Fruit fly (Drosophila melanogaster) whole organism, embryonic: Measurements from ENCODE around the gene CG4611.

Source experiments
- Adf1 ChIP-seq: fragments of 200-800 bp; sonication (Bioruptor generic); IDR thresholded peaks from 2 replicates; pipeline ENCODE4 v1.3.6; 2022; ENCODE audit warnings: missing biosample characterization, missing genetic modification characterization
- BtbVII ChIP-seq: fragments of 200-800 bp; sonication (Bioruptor generic); optimal IDR thresholded peaks from 3 replicates; lab custom pipeline; 2017; ENCODE audit warnings: missing biosample characterization, mild to moderate bottlenecking, missing genetic modification characterization
- CG10147 ChIP-seq: fragments of 200-800 bp; sonication (Bioruptor generic); optimal IDR thresholded peaks from 2 replicates; lab custom pipeline; 2019; ENCODE audit warnings: missing biosample characterization, mild to moderate bottlenecking, missing genetic modification characterization, moderate library complexity
- CG10979 ChIP-seq: fragments of 200-800 bp; sonication (Bioruptor generic); optimal IDR thresholded peaks from 2 replicates; lab custom pipeline; 2018; ENCODE audit warnings: missing biosample characterization, mild to moderate bottlenecking, missing genetic modification characterization, moderate library complexity
- CG11695 ChIP-seq: fragments of 200-800 bp; sonication (Bioruptor generic); IDR thresholded peaks from 3 replicates; pipeline ENCODE4 v1.3.6; 2022; ENCODE audit warnings: missing biosample characterization, missing genetic modification characterization
- CG12104 ChIP-seq: fragments of 200-800 bp; sonication (Bioruptor generic); optimal IDR thresholded peaks from 3 replicates; lab custom pipeline; 2016; ENCODE audit warnings: missing biosample characterization, missing genetic modification characterization
- CG12155 ChIP-seq: fragments of 200-800 bp; sonication (Bioruptor generic); optimal IDR thresholded peaks from 3 replicates; lab custom pipeline; 2016; ENCODE audit warnings: missing biosample characterization, missing genetic modification characterization
- CG12299 ChIP-seq: fragments of 200-800 bp; sonication (Bioruptor generic); optimal IDR thresholded peaks from 2 replicates; lab custom pipeline; 2018; ENCODE audit warnings: missing biosample characterization, mild to moderate bottlenecking, missing genetic modification characterization
- CG12391 ChIP-seq: fragments of 200-800 bp; sonication (Bioruptor generic); optimal IDR thresholded peaks from 3 replicates; lab custom pipeline; 2018; ENCODE audit warnings: missing biosample characterization, mild to moderate bottlenecking, missing genetic modification characterization, moderate library complexity
- CG12942 ChIP-seq: fragments of 200-800 bp; sonication (Bioruptor generic); optimal IDR thresholded peaks from 3 replicates; lab custom pipeline; 2016; ENCODE audit warnings: missing biosample characterization, missing genetic modification characterization
- CG13775 ChIP-seq: fragments of 200-800 bp; sonication (Bioruptor generic); optimal IDR thresholded peaks from 3 replicates; lab custom pipeline; 2017; ENCODE audit warnings: missing biosample characterization, mild to moderate bottlenecking, missing genetic modification characterization
- CG14050 ChIP-seq: fragments of 200-800 bp; sonication (Bioruptor generic); IDR thresholded peaks from 3 replicates; pipeline ENCODE4 v1.3.6; 2022; ENCODE audit warnings: missing biosample characterization, missing genetic modification characterization
- CG2199 ChIP-seq: fragments of 200-800 bp; sonication (Bioruptor generic); IDR thresholded peaks from 3 replicates; pipeline ENCODE4 v1.3.6; 2022; ENCODE audit warnings: missing biosample characterization, missing genetic modification characterization
- CG30431 ChIP-seq: fragments of 200-800 bp; sonication (Bioruptor generic); optimal IDR thresholded peaks from 2 replicates; lab custom pipeline; 2017; ENCODE audit warnings: missing biosample characterization, missing genetic modification characterization
- CG32532 ChIP-seq: fragments of 200-800 bp; sonication (Bioruptor generic); IDR thresholded peaks from 2 replicates; pipeline ENCODE4 v1.3.6; 2022; ENCODE audit warnings: missing biosample characterization, missing genetic modification characterization
- CG33213 ChIP-seq: fragments of 200-800 bp; sonication (Bioruptor generic); optimal IDR thresholded peaks from 3 replicates; lab custom pipeline; 2016; ENCODE audit warnings: missing biosample characterization, missing genetic modification characterization
- CG4328 ChIP-seq: fragments of 200-800 bp; sonication (Bioruptor generic); optimal IDR thresholded peaks from 3 replicates; lab custom pipeline; 2017; ENCODE audit warnings: missing biosample characterization, missing genetic modification reagents, missing genetic modification characterization
- CG4404 ChIP-seq: fragments of 200-800 bp; sonication (Bioruptor generic); IDR thresholded peaks from 2 replicates; pipeline ENCODE4 v1.3.6; 2022; ENCODE audit warnings: missing biosample characterization, missing genetic modification characterization
- CG4854 ChIP-seq: fragments of 200-800 bp; sonication (Bioruptor generic); optimal IDR thresholded peaks from 2 replicates; lab custom pipeline; 2016; ENCODE audit warnings: missing biosample characterization, missing genetic modification characterization, inconsistent platforms
- CG6254 ChIP-seq: fragments of 200-800 bp; sonication (Bioruptor generic); optimal IDR thresholded peaks from 3 replicates; lab custom pipeline; 2017; ENCODE audit warnings: mild to moderate bottlenecking, missing biosample characterization, missing genetic modification reagents, missing genetic modification characterization
- CG6765 ChIP-seq: fragments of 200-800 bp; sonication (Bioruptor generic); optimal IDR thresholded peaks from 3 replicates; lab custom pipeline; 2017; ENCODE audit warnings: missing biosample characterization, mild to moderate bottlenecking, missing genetic modification characterization
- Dad ChIP-seq: fragments of 200-800 bp; sonication (Bioruptor generic); optimal IDR thresholded peaks from 3 replicates; lab custom pipeline; 2016; ENCODE audit warnings: missing biosample characterization, missing genetic modification characterization
- H2.0 ChIP-seq: fragments of 200-800 bp; sonication (Bioruptor generic); IDR thresholded peaks from 2 replicates; pipeline ENCODE4 v1.3.6; 2022; ENCODE audit warnings: missing biosample characterization, missing genetic modification characterization
- Med ChIP-seq: fragments of 200-800 bp; sonication (Bioruptor generic); peaks from one replicate; lab custom pipeline; 2016; ENCODE audit warnings: missing biosample characterization, missing genetic modification characterization, mild to moderate bottlenecking, inconsistent platforms, moderate library complexity
- Neu2 ChIP-seq: fragments of 200-800 bp; sonication (Bioruptor generic); optimal IDR thresholded peaks from 3 replicates; lab custom pipeline; 2016; ENCODE audit warnings: missing biosample characterization, missing genetic modification characterization, borderline replicate concordance
- NfI ChIP-seq: fragments of 200-800 bp; sonication (Bioruptor generic); optimal IDR thresholded peaks from 3 replicates; lab custom pipeline; 2018; ENCODE audit warnings: missing biosample characterization, mild to moderate bottlenecking, missing genetic modification characterization, moderate library complexity
- Oli ChIP-seq: fragments of 200-800 bp; sonication (Bioruptor generic); optimal IDR thresholded peaks from 2 replicates; lab custom pipeline; 2018; ENCODE audit warnings: missing biosample characterization, mild to moderate bottlenecking, missing genetic modification characterization, moderate library complexity
- Pdp1 ChIP-seq, 2 experiments: fragments of 200-800 bp; sonication (Bioruptor generic); optimal IDR thresholded peaks; 3 replicates each; lab custom pipeline; 2016; ENCODE audit warnings: missing biosample characterization in 2 of 2, missing genetic modification characterization in 2 of 2, mild to moderate bottlenecking in 1 of 2, moderate library complexity in 1 of 2
- Tbp ChIP-seq: fragments of >200 bp; optimal IDR thresholded peaks from 2 replicates; lab custom pipeline; 2018; ENCODE audit warnings: missing biosample characterization, missing genetic modification characterization
- Trl ChIP-seq, 3 experiments: fragments of >200 bp in 2 of 3; fragments of 200-800 bp in 1 of 3; sonication (Bioruptor generic) in 1 of 3; optimal IDR thresholded peaks; 2 replicates in 1 of 3; 3 replicates in 2 of 3; lab custom pipeline; 2016 to 2017; ENCODE audit warnings: missing biosample characterization in 1 of 3, missing genetic modification characterization in 1 of 3
- bbx ChIP-seq: fragments of 200-800 bp; sonication (Bioruptor generic); IDR thresholded peaks from 2 replicates; pipeline ENCODE4 v1.3.6; 2022; ENCODE audit warnings: missing biosample characterization, missing genetic modification characterization; ENCODE audit not compliant: partially characterized antibody
- bcd ChIP-seq: fragments of 200-800 bp; sonication (Bioruptor generic); optimal IDR thresholded peaks from 2 replicates; lab custom pipeline; 2017; ENCODE audit warnings: missing biosample characterization, mild to moderate bottlenecking, missing genetic modification characterization
- corto ChIP-seq: fragments of 200-800 bp; sonication (Bioruptor generic); optimal IDR thresholded peaks from 2 replicates; lab custom pipeline; 2016; ENCODE audit warnings: missing biosample characterization, mild to moderate bottlenecking, missing genetic modification characterization, moderate library complexity
- cwo ChIP-seq: fragments of 200-800 bp; sonication (Bioruptor generic); optimal IDR thresholded peaks from 3 replicates; lab custom pipeline; 2017; ENCODE audit warnings: missing biosample characterization, missing genetic modification characterization, mild to moderate bottlenecking, moderate library complexity, missing genetic modification reagents
- eyg ChIP-seq: fragments of 200-800 bp; sonication (Bioruptor generic); optimal IDR thresholded peaks from 3 replicates; lab custom pipeline; 2016; ENCODE audit warnings: missing biosample characterization, missing genetic modification characterization
- fd3F ChIP-seq: fragments of 200-800 bp; sonication (Bioruptor generic); optimal IDR thresholded peaks from 2 replicates; lab custom pipeline; 2018; ENCODE audit warnings: missing biosample characterization, mild to moderate bottlenecking, missing genetic modification characterization, moderate library complexity
- gt ChIP-seq: fragments of 200-800 bp; sonication (Bioruptor generic); IDR thresholded peaks from 2 replicates; pipeline ENCODE4 v1.3.6; 2022; ENCODE audit warnings: missing biosample characterization, missing genetic modification characterization
- ham ChIP-seq: fragments of 200-800 bp; sonication (Bioruptor generic); IDR thresholded peaks from 2 replicates; pipeline ENCODE4 v1.3.6; 2022; ENCODE audit warnings: missing biosample characterization, missing genetic modification characterization
- kay ChIP-seq: fragments of 200-800 bp; sonication (Bioruptor generic); optimal IDR thresholded peaks from 2 replicates; lab custom pipeline; 2016; ENCODE audit warnings: missing biosample characterization, missing genetic modification characterization
- lilli ChIP-seq: fragments of 200-800 bp; sonication (Bioruptor generic); optimal IDR thresholded peaks from 3 replicates; lab custom pipeline; 2016; ENCODE audit warnings: missing biosample characterization, missing genetic modification characterization
- mirr ChIP-seq: fragments of 200-800 bp; sonication (Bioruptor generic); optimal IDR thresholded peaks from 3 replicates; lab custom pipeline; 2018; ENCODE audit warnings: missing biosample characterization, mild to moderate bottlenecking, missing genetic modification characterization
- mld ChIP-seq: fragments of 200-800 bp; sonication (Bioruptor generic); IDR thresholded peaks from 3 replicates; pipeline ENCODE4 v1.3.6; 2022; ENCODE audit warnings: missing biosample characterization, missing genetic modification characterization; ENCODE audit not compliant: partially characterized antibody
- peb ChIP-seq: fragments of 200-800 bp; sonication (Bioruptor generic); IDR thresholded peaks from 2 replicates; pipeline ENCODE4 v1.3.6; 2022; ENCODE audit warnings: missing biosample characterization, missing genetic modification characterization
- pita ChIP-seq: fragments of 200-800 bp; sonication (Bioruptor generic); optimal IDR thresholded peaks from 2 replicates; lab custom pipeline; 2017; ENCODE audit warnings: missing biosample characterization, mild to moderate bottlenecking, missing genetic modification characterization
- psq ChIP-seq: fragments of 200-800 bp; sonication (Bioruptor generic); optimal IDR thresholded peaks from 2 replicates; lab custom pipeline; 2017; ENCODE audit warnings: missing biosample characterization, missing genetic modification characterization
- sd ChIP-seq: fragments of 200-800 bp; sonication (Bioruptor generic); optimal IDR thresholded peaks from 3 replicates; lab custom pipeline; 2018; ENCODE audit warnings: missing biosample characterization, mild to moderate bottlenecking, missing genetic modification characterization, moderate library complexity
- shn ChIP-seq: fragments of 200-800 bp; sonication (Bioruptor generic); optimal IDR thresholded peaks from 3 replicates; lab custom pipeline; 2016; ENCODE audit warnings: missing biosample characterization, missing genetic modification characterization
- sqz ChIP-seq: fragments of 200-800 bp; sonication (Bioruptor generic); optimal IDR thresholded peaks from 3 replicates; lab custom pipeline; 2018; ENCODE audit warnings: missing biosample characterization, mild to moderate bottlenecking, missing genetic modification characterization
- vfl ChIP-seq: fragments of 200-800 bp; sonication (Bioruptor generic); optimal IDR thresholded peaks from 2 replicates; lab custom pipeline; 2016; ENCODE audit warnings: missing biosample characterization, missing genetic modification characterization

Gene CG4611

DNA sequence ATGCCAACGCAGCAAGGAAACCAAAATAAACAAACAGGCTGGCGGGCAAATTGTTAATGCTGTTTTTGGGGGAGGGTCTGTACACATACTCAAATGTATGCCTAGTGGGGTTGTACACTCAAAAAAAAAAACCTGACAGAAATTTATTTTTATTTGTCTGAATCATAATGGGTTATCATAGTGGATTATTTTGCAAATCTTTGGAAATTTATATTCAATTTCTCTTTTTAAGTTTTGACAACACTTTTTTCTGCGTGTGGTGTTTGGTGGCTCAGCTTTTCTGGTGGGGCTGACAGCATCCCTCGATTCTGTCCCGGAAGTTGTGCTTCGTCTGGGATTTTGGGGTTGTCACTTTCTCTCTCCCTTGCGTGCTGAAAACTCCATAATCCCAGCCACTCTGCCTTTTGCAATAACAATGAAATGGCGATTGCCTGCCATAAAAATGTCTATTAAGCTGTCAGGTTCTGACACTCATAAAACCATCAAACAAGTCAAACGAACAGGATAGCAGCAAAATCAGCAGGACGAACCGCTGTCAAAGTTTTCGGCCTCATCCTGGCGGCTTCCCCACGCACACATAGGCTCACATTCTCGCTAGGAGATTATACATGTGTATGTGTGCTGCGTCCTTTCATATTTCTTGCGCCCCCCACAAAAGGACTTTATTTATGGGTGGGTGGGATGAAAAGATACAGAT lies 18.9 kb downstream of the CG4611 start (continued):
- TF ChIP-seq CG12942 (GFP tag; lab: Kevin White, UChicago): peak; percentile 26
- no peak for TF ChIP-seq CG4404 (GFP tag; lab: Robert Waterston, UW)
- no peak for TF ChIP-seq Pdp1 (GFP tag; optimal IDR thresholded peaks at IDR 0.05; lab: Kevin White, UChicago)
- peak; percentile 74 for TF ChIP-seq CG10147 (GFP tag; lab: Kevin White, UChicago)
- peak; percentile 17 for TF ChIP-seq eyg (GFP tag; lab: Kevin White, UChicago)
- peak; percentile 77 for TF ChIP-seq CG12299 (tag; lab: Kevin White, UChicago)
- peak; percentile 50 for TF ChIP-seq kay (GFP tag; lab: Kevin White, UChicago)
- peak; percentile 56 for TF ChIP-seq Oli (tag; lab: Kevin White, UChicago)
- TF ChIP-seq vfl (GFP tag; lab: Kevin White, UChicago): peak; percentile 44
- TF ChIP-seq bcd (GFP tag; lab: Kevin White, UChicago): peak; percentile 73
- no peak for TF ChIP-seq corto (GFP tag; lab: Kevin White, UChicago)
- TF ChIP-seq H2.0 (GFP tag; lab: Robert Waterston, UW): peak; percentile 78
- TF ChIP-seq shn (GFP tag; lab: Kevin White, UChicago): peak; percentile 51
- TF ChIP-seq BtbVII (GFP tag; lab: Kevin White, UChicago): peak; percentile 68
- TF ChIP-seq CG2199 (GFP tag; lab: Robert Waterston, UW): 0 out of 3 replicates have a peak, but pooled peaks have one; percentile 44
- no peak for TF ChIP-seq sqz
- TF ChIP-seq CG11695: peak; percentile 69; the same call in 2 of the 3 replicates
- peak; percentile 43 for TF ChIP-seq CG12104
- peak; percentile 38 for TF ChIP-seq fd3F (GFP tag; lab: Kevin White, UChicago)
- TF ChIP-seq mirr: peak; percentile 20
- peak; percentile 57 for TF ChIP-seq CG6254 (GFP tag; lab: Kevin White, UChicago)
- TF ChIP-seq CG30431 (GFP tag; lab: Kevin White, UChicago): peak; percentile 20
- TF ChIP-seq CG6765 (GFP tag; lab: Kevin White, UChicago): peak; percentile 18
- no peak for TF ChIP-seq sd
- TF ChIP-seq cwo (GFP tag; lab: Kevin White, UChicago): peak; percentile 76
- TF ChIP-seq CG14050 (GFP tag; lab: Robert Waterston, UW): peak; percentile 61; the same call in 2 of the 3 replicates
- peak; percentile 59 for TF ChIP-seq CG12155 (GFP tag; lab: Kevin White, UChicago)
- peak; percentile 63 for TF ChIP-seq CG33213
- 0 out of 2 replicates have a peak, but pooled peaks have one; percentile 36 for TF ChIP-seq gt (GFP tag; lab: Robert Waterston, UW)
- no peak for TF ChIP-seq psq (GFP tag; lab: Kevin White, UChicago)
- peak; percentile 61 for TF ChIP-seq NfI (GFP tag; lab: Kevin White, UChicago)
- TF ChIP-seq pita (GFP tag; lab: Kevin White, UChicago): no peak
- TF ChIP-seq CG4328 (GFP tag; lab: Kevin White, UChicago): peak; percentile 49
- TF ChIP-seq CG32532 (GFP tag; lab: Robert Waterston, UW): peak; percentile 88
- no peak for TF ChIP-seq mld
- TF ChIP-seq Tbp (GFP tag; lab: Kevin White, UChicago): no peak
- peak; percentile 46 for TF ChIP-seq Adf1 (GFP tag; lab: Robert Waterston, UW)
- TF ChIP-seq lilli (GFP tag; lab: Kevin White, UChicago): peak; percentile 84
- TF ChIP-seq ham (GFP tag; lab: Robert Waterston, UW): peak; percentile 67; the same call in 1 of the 2 replicates
- TF ChIP-seq Med (GFP tag; lab: Kevin White, UChicago): no peak
- TF ChIP-seq bbx (GFP tag; lab: Robert Waterston, UW): no peak
- peak; percentile 62 for TF ChIP-seq CG13775 (GFP tag; lab: Kevin White, UChicago)
- TF ChIP-seq peb (GFP tag; lab: Robert Waterston, UW): peak; percentile 58; the same call in 1 of the 2 replicates
- peak; percentile 75 for TF ChIP-seq CG12391
- peak; percentile 66 for TF ChIP-seq CG10979 (tag; lab: Kevin White, UChicago)
- TF ChIP-seq CG4854 (GFP tag; lab: Kevin White, UChicago): peak; percentile 15
- no peak for TF ChIP-seq Neu2 (GFP tag; lab: Kevin White, UChicago)
- TF ChIP-seq Trl (optimal IDR thresholded peaks at IDR 0.05; lab: Kevin White, UChicago): no peak
- TF ChIP-seq Trl (GFP tag; optimal IDR thresholded peaks at IDR 0.05; lab: Kevin White, UChicago): peak; percentile 71
- peak; percentile 52 for TF ChIP-seq Dad (GFP tag; lab: Kevin White, UChicago)
